Fruit fly (Drosophila melanogaster) whole organism, embryonic: ENCODE measurements around the gene Charon.

Experiments
- Ada2b ChIP-seq: fragments of 200-800 bp; sonication (Bioruptor generic); IDR thresholded peaks from 2 replicates; pipeline ENCODE4 v1.3.6; 2022; ENCODE audit warnings: missing biosample characterization, missing genetic modification characterization
- C15 ChIP-seq: fragments of 200-800 bp; sonication (Bioruptor generic); IDR thresholded peaks from 3 replicates; pipeline ENCODE4 v1.3.6; 2022; ENCODE audit warnings: missing biosample characterization, missing genetic modification characterization
- CG11723 ChIP-seq: fragments of 200-800 bp; sonication (Bioruptor generic); optimal IDR thresholded peaks from 2 replicates; lab custom pipeline; 2017; ENCODE audit warnings: missing biosample characterization, mild to moderate bottlenecking, missing genetic modification characterization
- CG12155 ChIP-seq: fragments of 200-800 bp; sonication (Bioruptor generic); optimal IDR thresholded peaks from 3 replicates; lab custom pipeline; 2016; ENCODE audit warnings: missing biosample characterization, missing genetic modification characterization
- CG12942 ChIP-seq: fragments of 200-800 bp; sonication (Bioruptor generic); optimal IDR thresholded peaks from 3 replicates; lab custom pipeline; 2016; ENCODE audit warnings: missing biosample characterization, missing genetic modification characterization
- CG13424 ChIP-seq: fragments of 200-800 bp; sonication (Bioruptor generic); optimal IDR thresholded peaks from 2 replicates; lab custom pipeline; 2019; ENCODE audit warnings: missing biosample characterization, mild to moderate bottlenecking, missing genetic modification characterization, moderate library complexity
- CG13775 ChIP-seq: fragments of 200-800 bp; sonication (Bioruptor generic); optimal IDR thresholded peaks from 3 replicates; lab custom pipeline; 2017; ENCODE audit warnings: missing biosample characterization, mild to moderate bottlenecking, missing genetic modification characterization
- CG14050 ChIP-seq: fragments of 200-800 bp; sonication (Bioruptor generic); IDR thresholded peaks from 3 replicates; pipeline ENCODE4 v1.3.6; 2022; ENCODE audit warnings: missing biosample characterization, missing genetic modification characterization
- CG15073 ChIP-seq: fragments of 200-800 bp; sonication (Bioruptor generic); optimal IDR thresholded peaks from 2 replicates; lab custom pipeline; 2016; ENCODE audit warnings: missing biosample characterization, missing genetic modification characterization
- CG17385 ChIP-seq: fragments of 200-800 bp; sonication (Bioruptor generic); optimal IDR thresholded peaks from 3 replicates; lab custom pipeline; 2018; ENCODE audit warnings: missing biosample characterization, mild to moderate bottlenecking, missing genetic modification characterization
- CG18476 ChIP-seq: fragments of 200-800 bp; sonication (Bioruptor generic); optimal IDR thresholded peaks from 2 replicates; lab custom pipeline; 2016; ENCODE audit warnings: missing biosample characterization, mild to moderate bottlenecking, missing genetic modification characterization
- CG2116 ChIP-seq: fragments of 200-800 bp; sonication (Bioruptor generic); optimal IDR thresholded peaks from 3 replicates; lab custom pipeline; 2018; ENCODE audit warnings: missing biosample characterization, mild to moderate bottlenecking, missing genetic modification characterization
- CG30403 ChIP-seq: fragments of 200-800 bp; sonication (Bioruptor generic); optimal IDR thresholded peaks from 3 replicates; lab custom pipeline; 2016; ENCODE audit warnings: missing biosample characterization, missing genetic modification characterization
- CG3065 ChIP-seq: fragments of 200-800 bp; sonication (Bioruptor generic); optimal IDR thresholded peaks from 2 replicates; lab custom pipeline; 2016; ENCODE audit warnings: missing biosample characterization, missing genetic modification characterization
- CG4854 ChIP-seq: fragments of 200-800 bp; sonication (Bioruptor generic); optimal IDR thresholded peaks from 2 replicates; lab custom pipeline; 2016; ENCODE audit warnings: missing biosample characterization, missing genetic modification characterization, inconsistent platforms
- CG6683 ChIP-seq: fragments of 200-800 bp; sonication (Bioruptor generic); optimal IDR thresholded peaks from 2 replicates; lab custom pipeline; 2017; ENCODE audit warnings: missing biosample characterization, mild to moderate bottlenecking, missing genetic modification characterization, missing genetic modification reagents
- CG7372 ChIP-seq: fragments of 200-800 bp; sonication (Bioruptor generic); IDR thresholded peaks from 2 replicates; pipeline ENCODE4 v1.3.6; 2022; ENCODE audit warnings: missing biosample characterization, missing genetic modification characterization
- CG7786 ChIP-seq: fragments of 200-800 bp; sonication (Bioruptor generic); optimal IDR thresholded peaks from 2 replicates; lab custom pipeline; 2016; ENCODE audit warnings: missing biosample characterization, missing genetic modification characterization
- CG7987 ChIP-seq: fragments of 200-800 bp; sonication (Bioruptor generic); optimal IDR thresholded peaks from 2 replicates; lab custom pipeline; 2018; ENCODE audit warnings: missing biosample characterization, mild to moderate bottlenecking, missing genetic modification characterization, moderate library complexity
- CG8359 ChIP-seq: fragments of 200-800 bp; sonication (Bioruptor generic); optimal IDR thresholded peaks from 2 replicates; lab custom pipeline; 2017; ENCODE audit warnings: missing biosample characterization, mild to moderate bottlenecking, missing genetic modification characterization, borderline replicate concordance
- CG9215 ChIP-seq: fragments of 200-800 bp; sonication (Bioruptor generic); IDR thresholded peaks from 2 replicates; pipeline ENCODE4 v1.3.6; 2022; ENCODE audit warnings: missing biosample characterization, missing genetic modification characterization
- CG9609 ChIP-seq: fragments of 200-800 bp; sonication (Bioruptor generic); optimal IDR thresholded peaks from 3 replicates; lab custom pipeline; 2016; ENCODE audit warnings: missing biosample characterization, missing genetic modification characterization
- Fer1 ChIP-seq: fragments of 200-800 bp; sonication (Bioruptor generic); optimal IDR thresholded peaks from 2 replicates; lab custom pipeline; 2017; ENCODE audit warnings: missing biosample characterization, mild to moderate bottlenecking, missing genetic modification characterization
- Gsc ChIP-seq: fragments of 200-800 bp; sonication (Bioruptor generic); IDR thresholded peaks from 2 replicates; pipeline ENCODE4 v1.3.6; 2022; ENCODE audit warnings: missing biosample characterization, missing genetic modification characterization
- HLH54F ChIP-seq: fragments of 200-800 bp; sonication (Bioruptor generic); optimal IDR thresholded peaks from 3 replicates; lab custom pipeline; 2016; ENCODE audit warnings: missing biosample characterization, missing genetic modification characterization
- Lpt ChIP-seq: fragments of >200 bp; optimal IDR thresholded peaks from 2 replicates; lab custom pipeline; 2018; ENCODE audit warnings: missing biosample characterization, missing genetic modification characterization
- Rx ChIP-seq: fragments of 200-800 bp; sonication (Bioruptor generic); IDR thresholded peaks from 2 replicates; pipeline ENCODE4 v1.3.6; 2022; ENCODE audit warnings: missing biosample characterization, missing genetic modification characterization
- Sry-δ ChIP-seq: fragments of 200-800 bp; sonication (Bioruptor generic); optimal IDR thresholded peaks from 2 replicates; lab custom pipeline; 2016; ENCODE audit warnings: missing biosample characterization, missing genetic modification characterization
- ash1 ChIP-seq: fragments of 200-800 bp; sonication (Bioruptor generic); optimal IDR thresholded peaks from 2 replicates; lab custom pipeline; 2018; ENCODE audit warnings: missing biosample characterization, mild to moderate bottlenecking, missing genetic modification characterization
- chm ChIP-seq: fragments of 200-800 bp; sonication (Bioruptor generic); IDR thresholded peaks from 2 replicates; pipeline ENCODE4 v1.3.6; 2022; ENCODE audit warnings: missing biosample characterization, missing genetic modification characterization
- croc ChIP-seq: fragments of 200-800 bp; sonication (Bioruptor generic); conservative IDR thresholded peaks from 3 replicates; pipeline ENCODE4 v1.3.6; 2022; ENCODE audit warnings: missing biosample characterization, missing genetic modification characterization
- dmrt11E ChIP-seq: fragments of 200-800 bp; sonication (Bioruptor generic); optimal IDR thresholded peaks from 3 replicates; lab custom pipeline; 2018; ENCODE audit warnings: missing biosample characterization, mild to moderate bottlenecking, missing genetic modification characterization, moderate library complexity
- en ChIP-seq: fragments of 200-800 bp; sonication (Bioruptor generic); optimal IDR thresholded peaks from 2 replicates; lab custom pipeline; 2016; ENCODE audit warnings: missing biosample characterization, missing genetic modification characterization
- fd3F ChIP-seq: fragments of 200-800 bp; sonication (Bioruptor generic); optimal IDR thresholded peaks from 2 replicates; lab custom pipeline; 2018; ENCODE audit warnings: missing biosample characterization, mild to moderate bottlenecking, missing genetic modification characterization, moderate library complexity
- gt ChIP-seq: fragments of 200-800 bp; sonication (Bioruptor generic); IDR thresholded peaks from 2 replicates; pipeline ENCODE4 v1.3.6; 2022; ENCODE audit warnings: missing biosample characterization, missing genetic modification characterization
- hkb ChIP-seq, 2 experiments: fragments of 200-800 bp in 1 of 2; fragments of >200 bp in 1 of 2; sonication (Bioruptor generic) in 1 of 2; IDR thresholded peaks in 1 of 2; optimal IDR thresholded peaks in 1 of 2; 2 replicates each; pipeline versions ENCODE4 v1.3.6 to Lab custom; 2017 to 2022; ENCODE audit warnings: missing biosample characterization in 1 of 2, missing genetic modification characterization in 1 of 2
- jigr1 ChIP-seq: fragments of 200-800 bp; sonication (Bioruptor generic); IDR thresholded peaks from 3 replicates; pipeline ENCODE4 v1.3.6; 2022; ENCODE audit warnings: missing biosample characterization, missing genetic modification characterization
- lbe ChIP-seq: fragments of 200-800 bp; sonication (Bioruptor generic); optimal IDR thresholded peaks from 2 replicates; lab custom pipeline; 2016; ENCODE audit warnings: missing biosample characterization, mild to moderate bottlenecking, missing genetic modification characterization
- mld ChIP-seq: fragments of 200-800 bp; sonication (Bioruptor generic); IDR thresholded peaks from 3 replicates; pipeline ENCODE4 v1.3.6; 2022; ENCODE audit warnings: missing biosample characterization, missing genetic modification characterization; ENCODE audit not compliant: partially characterized antibody
- onecut ChIP-seq: fragments of 200-800 bp; sonication (Bioruptor generic); IDR thresholded peaks from 2 replicates; pipeline ENCODE4 v1.3.6; 2022; ENCODE audit warnings: missing biosample characterization, missing genetic modification characterization
- p53 ChIP-seq: fragments of 200-800 bp; sonication (Bioruptor generic); optimal IDR thresholded peaks from 2 replicates; lab custom pipeline; 2016; ENCODE audit warnings: missing biosample characterization, missing genetic modification characterization
- pan ChIP-seq, 4 experiments: fragments of >200 bp in 3 of 4; fragments of 200-800 bp in 1 of 4; sonication (Bioruptor generic) in 1 of 4; optimal IDR thresholded peaks in 3 of 4; IDR thresholded peaks in 1 of 4; 2 replicates each; pipeline versions ENCODE4 v1.3.6 to Lab custom; 2017 to 2022; ENCODE audit warnings: missing biosample characterization in 2 of 4, missing genetic modification characterization in 2 of 4, mixed read lengths in 1 of 4
- pfk ChIP-seq: fragments of 200-800 bp; sonication (Bioruptor generic); optimal IDR thresholded peaks from 2 replicates; lab custom pipeline; 2018; ENCODE audit warnings: missing biosample characterization, mild to moderate bottlenecking, missing genetic modification characterization, moderate library complexity
- pita ChIP-seq: fragments of 200-800 bp; sonication (Bioruptor generic); optimal IDR thresholded peaks from 2 replicates; lab custom pipeline; 2017; ENCODE audit warnings: missing biosample characterization, mild to moderate bottlenecking, missing genetic modification characterization
- pnt ChIP-seq: fragments of 200-800 bp; sonication (Bioruptor generic); optimal IDR thresholded peaks from 3 replicates; lab custom pipeline; 2016; ENCODE audit warnings: missing biosample characterization, missing genetic modification characterization
- sens ChIP-seq: fragments of 200-800 bp; sonication (Bioruptor generic); peaks from one replicate; lab custom pipeline; 2016; ENCODE audit warnings: missing biosample characterization, missing genetic modification characterization
- tll ChIP-seq, 2 experiments: fragments of 200-800 bp in 1 of 2; fragments of >200 bp in 1 of 2; sonication (Bioruptor generic) in 1 of 2; optimal IDR thresholded peaks; 2 replicates each; lab custom pipeline; 2017 to 2019; ENCODE audit warnings: missing biosample characterization in 2 of 2, missing genetic modification characterization in 2 of 2, mild to moderate bottlenecking in 1 of 2, moderate library complexity in 1 of 2
- wdn ChIP-seq: fragments of 200-800 bp; sonication (Bioruptor generic); IDR thresholded peaks from 2 replicates; pipeline ENCODE4 v1.3.6; 2022; ENCODE audit warnings: missing biosample characterization, missing genetic modification characterization

Gene Charon

DNA sequence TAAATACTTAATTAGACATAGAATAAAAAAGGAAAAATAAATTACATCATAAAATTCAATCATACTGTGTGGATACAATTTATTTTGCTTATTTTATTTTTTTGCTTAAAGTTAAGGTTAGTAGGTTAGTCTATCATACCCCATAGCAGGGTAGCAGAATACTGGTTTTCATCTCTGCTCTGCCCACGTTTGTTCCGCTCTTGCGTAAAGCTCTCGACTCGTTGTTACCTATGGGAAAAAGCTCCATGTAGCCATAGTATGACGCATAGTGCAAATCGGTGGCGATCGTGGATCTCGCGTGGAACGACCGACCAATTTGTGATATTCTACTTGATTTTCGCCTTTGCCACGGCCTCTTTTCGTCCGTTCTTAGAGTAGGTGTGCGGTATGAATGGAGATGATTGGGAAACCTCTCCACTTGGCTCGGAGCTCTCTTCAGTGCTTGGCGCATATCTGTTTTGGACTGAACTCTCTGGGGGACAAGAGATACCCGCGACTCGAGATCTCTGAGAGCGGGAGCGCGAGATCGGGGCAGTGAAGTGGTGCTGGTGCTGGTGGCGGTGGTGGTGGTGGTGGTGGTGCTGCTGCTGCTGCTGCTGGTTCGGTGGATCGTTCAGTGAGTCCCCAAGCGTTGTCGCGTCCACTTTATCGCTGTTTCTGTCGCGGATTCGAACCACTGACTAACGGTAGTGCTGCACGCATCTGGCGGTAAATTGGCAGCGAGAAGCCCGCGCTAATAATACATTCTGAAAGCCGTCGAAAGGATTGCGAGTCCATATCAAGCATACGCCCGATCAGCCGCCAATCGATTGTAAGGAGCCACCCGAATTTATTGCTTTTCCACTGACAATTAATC is 13.3 kb upstream of the Charon start, which contains the start of gene CG5001 (continued):
- TF ChIP-seq croc (GFP tag; lab: Robert Waterston, UW) (peak; percentile 36; the same call in 1 of the 3 replicates), pita (GFP tag; lab: Kevin White, UChicago) (no peak), dmrt11E (tag; lab: Kevin White, UChicago) (peak; percentile 58), CG3065 (GFP tag; lab: Kevin White, UChicago) (no peak), onecut (GFP tag; lab: Robert Waterston, UW) (peak; percentile 76), CG8359 (GFP tag; lab: Kevin White, UChicago) (no peak), Sry-δ (GFP tag; lab: Kevin White, UChicago) (peak; percentile 15), en (GFP tag; lab: Kevin White, UChicago) (peak; percentile 58), CG13775 (GFP tag; lab: Kevin White, UChicago) (peak; percentile 61), wdn (GFP tag; lab: Robert Waterston, UW) (peak; percentile 43), pfk (no peak), chm (GFP tag; lab: Robert Waterston, UW) (peak; percentile 82), p53 (GFP tag; lab: Kevin White, UChicago) (no peak), CG9215 (peak; percentile 76), CG18476 (GFP tag; lab: Kevin White, UChicago) (peak; percentile 67), CG30403 (GFP tag; lab: Kevin White, UChicago) (peak; percentile 88), HLH54F (GFP tag; lab: Kevin White, UChicago) (peak; percentile 62), jigr1 (no peak), pnt (GFP tag; lab: Kevin White, UChicago) (peak; percentile 50), fd3F (GFP tag; lab: Kevin White, UChicago) (peak; percentile 73), Gsc (peak; percentile 40; the same call in 1 of the 2 replicates), lbe (GFP tag; lab: Kevin White, UChicago) (no peak), tll (GFP tag; optimal IDR thresholded peaks at IDR 0.05; lab: Kevin White, UChicago) (no peak), Fer1 (peak; percentile 87), hkb (optimal IDR thresholded peaks at IDR 0.05; lab: Kevin White, UChicago) (no peak), hkb (GFP tag; IDR thresholded peaks at IDR 0.05; lab: Robert Waterston, UW) (peak; percentile 87), CG15073 (GFP tag; lab: Kevin White, UChicago) (no peak), C15 (GFP tag; lab: Robert Waterston, UW) (0 out of 3 replicates have a peak, but pooled peaks have one; percentile 12), mld (GFP tag; lab: Robert Waterston, UW) (no peak), ash1 (GFP tag; lab: Kevin White, UChicago) (peak; percentile 39), CG11723 (GFP tag; lab: Kevin White, UChicago) (no peak), pan (optimal IDR thresholded peaks at IDR 0.05; lab: Kevin White, UChicago) (no peak), pan (GFP tag; optimal IDR thresholded peaks at IDR 0.05 in 1 of 2, IDR thresholded peaks at IDR 0.05 in 1 of 2) (peak in 1 of 2 experiments; percentile 91), CG6683 (peak; percentile 83), CG12942 (GFP tag; lab: Kevin White, UChicago) (peak; percentile 73), gt (GFP tag; lab: Robert Waterston, UW) (peak; percentile 47; the same call in 1 of the 2 replicates), CG2116 (GFP tag; lab: Kevin White, UChicago) (peak; percentile 8), CG17385 (GFP tag; lab: Kevin White, UChicago) (peak; percentile 77), CG13424 (tag; lab: Kevin White, UChicago) (peak; percentile 90), Ada2b (peak; percentile 79), sens (GFP tag; lab: Kevin White, UChicago) (peak; percentile 93), CG4854 (peak; percentile 63), CG7786 (GFP tag; lab: Kevin White, UChicago) (peak; percentile 53), CG9609 (GFP tag; lab: Kevin White, UChicago) (peak; percentile 57), CG7372 (GFP tag; lab: Robert Waterston, UW) (peak; percentile 80), CG12155 (peak; percentile 83), Lpt (GFP tag; lab: Kevin White, UChicago) (no peak), CG14050 (GFP tag; lab: Robert Waterston, UW) (peak; percentile 75), CG7987 (GFP tag; lab: Kevin White, UChicago) (peak; percentile 54), Rx (GFP tag; lab: Robert Waterston, UW) (no peak)
